Fruit fly (Drosophila melanogaster): ENCODE data around the gene Glut4EF.

The Glut4EF gene

DNA sequence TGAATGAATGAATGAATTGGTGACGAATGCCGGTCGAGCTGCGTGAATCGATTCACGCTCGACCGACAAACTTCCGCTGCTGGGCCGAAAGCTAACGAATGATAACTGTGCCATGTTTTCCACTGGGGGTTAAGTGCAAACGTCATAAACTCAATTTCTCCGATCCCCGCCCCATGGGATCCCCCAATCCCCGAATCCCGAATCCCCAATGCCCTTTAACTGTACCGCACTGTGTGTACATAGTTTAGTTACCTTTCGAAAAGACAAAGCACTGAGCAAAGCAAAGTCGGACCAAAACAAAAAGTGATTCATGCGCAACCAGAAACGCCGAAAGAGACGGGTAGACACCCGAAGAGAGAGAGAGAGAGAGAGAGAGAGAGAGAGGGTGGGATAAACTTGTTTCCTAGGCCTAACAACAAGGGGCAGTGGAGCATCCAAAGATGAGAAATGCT is 160.5 kb downstream of the Glut4EF start:
- TF ChIP-seq dsx (GFP tag; optimal IDR thresholded peaks at IDR 0.05; ENCODE audit: poor library complexity, severe bottlenecking) (peak; percentile 6), CG6276 (GFP tag; optimal IDR thresholded peaks at IDR 0.05) (peak; percentile 12), fkh (GFP tag; optimal IDR thresholded peaks at IDR 0.05) (peak; percentile 59), Eip93F (GFP tag; optimal IDR thresholded peaks at IDR 0.05) (no peak), salr (GFP tag; optimal IDR thresholded peaks at IDR 0.05) (no peak), ss (GFP tag; optimal IDR thresholded peaks at IDR 0.05) (peak in 1 of 2 experiments; percentile 38), CG10669 (GFP tag; optimal IDR thresholded peaks at IDR 0.05) (no peak), CG11902 (GFP tag; optimal IDR thresholded peaks at IDR 0.05) (no peak), pdm3 (GFP tag; optimal IDR thresholded peaks at IDR 0.05) (no peak), esn (GFP tag; optimal IDR thresholded peaks at IDR 0.05) (no peak), svp (GFP tag) (peak; percentile 67), CG6854 (GFP tag; optimal IDR thresholded peaks at IDR 0.05) (no peak), Eip78C (GFP tag) (peak; percentile 44)

dm6 chr3R:10035765-10036164 is 161.3 kb downstream of the Glut4EF start:
- TF ChIP-seq Sox102F (GFP tag; optimal IDR thresholded peaks at IDR 0.05) (no peak), Eip93F (GFP tag; optimal IDR thresholded peaks at IDR 0.05) (peak; percentile 35), fkh (GFP tag; optimal IDR thresholded peaks at IDR 0.05) (peak; percentile 14), Hr38 (GFP tag; optimal IDR thresholded peaks at IDR 0.05) (no peak), svp (GFP tag) (peak; percentile 54)

DNA sequence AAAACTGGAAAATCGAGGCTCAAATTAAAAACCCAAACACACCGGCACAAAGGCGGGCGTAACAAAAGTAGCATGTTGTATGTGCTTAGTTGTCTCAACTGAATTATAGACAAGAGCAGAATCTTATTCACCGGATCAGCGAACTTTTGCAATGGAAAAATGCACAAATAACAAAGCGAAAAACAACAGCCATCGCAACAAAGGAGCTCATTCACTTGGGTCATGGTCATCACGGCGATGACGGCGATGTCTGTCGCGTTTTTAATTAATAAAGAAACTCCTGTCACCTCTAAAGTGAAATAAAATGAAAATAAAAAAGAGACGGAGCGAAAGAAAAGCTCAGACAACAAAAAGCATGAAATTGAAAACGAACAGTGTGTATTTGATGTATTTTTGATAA is 164.7 kb downstream of the Glut4EF start:
- peak; percentile 66 for TF ChIP-seq Sox14 (GFP tag; optimal IDR thresholded peaks at IDR 0.05)
- no peak for TF ChIP-seq vri (GFP tag; optimal IDR thresholded peaks at IDR 0.05)
- no peak for TF ChIP-seq spab (GFP tag; optimal IDR thresholded peaks at IDR 0.05)
- TF ChIP-seq CG9139 (GFP tag; optimal IDR thresholded peaks at IDR 0.05): no peak
- no peak for TF ChIP-seq CG4318 (GFP tag; optimal IDR thresholded peaks at IDR 0.05)
- no peak for TF ChIP-seq CG6808 (GFP tag; optimal IDR thresholded peaks at IDR 0.05)
- no peak for TF ChIP-seq CG7368 (GFP tag; optimal IDR thresholded peaks at IDR 0.05)
- TF ChIP-seq CG16779 (tag; optimal IDR thresholded peaks at IDR 0.05): no peak
- TF ChIP-seq svp (GFP tag): peak; percentile 8
- peak; percentile 27 for TF ChIP-seq Eip93F (GFP tag; optimal IDR thresholded peaks at IDR 0.05)
- no peak for TF ChIP-seq CG6792 (GFP tag; optimal IDR thresholded peaks at IDR 0.05)

dm6 chr3R:10040505-10040904 is 166.0 kb downstream of the Glut4EF start:
- TF ChIP-seq Eip93F (GFP tag; optimal IDR thresholded peaks at IDR 0.05) (peak; percentile 60), ss (GFP tag; optimal IDR thresholded peaks at IDR 0.05) (no peak), vri (GFP tag; optimal IDR thresholded peaks at IDR 0.05) (peak; percentile 59), svp (GFP tag) (peak; percentile 97)

- TF ChIP-seq CG6163 (GFP tag; IDR thresholded peaks at IDR 0.05) (peak; percentile 11; the same call in 1 of the 3 replicates), fkh (GFP tag; optimal IDR thresholded peaks at IDR 0.05) (peak; percentile 22), CG15336 (GFP tag; IDR thresholded peaks at IDR 0.05) (no peak), CG16779 (tag; optimal IDR thresholded peaks at IDR 0.05) (no peak), Lpt (GFP tag; optimal IDR thresholded peaks at IDR 0.05) (no peak), esn (GFP tag; optimal IDR thresholded peaks at IDR 0.05) (peak; percentile 9)
These were observed 167.7 kb downstream of the Glut4EF start for dm6 chr3R:10042024-10042663.

dm6 chr3R:10042664-10043372 is 168.3 kb downstream of the Glut4EF start, which contains the start of the genes Mical and CG3909:
Gene Mical (minus strand): TSS chr3R:10042895.
Gene CG3909 (plus strand): TSS chr3R:10043270.
- TF ChIP-seq fd85E (GFP tag; optimal IDR thresholded peaks at IDR 0.05) (no peak), Met (GFP tag; optimal IDR thresholded peaks at IDR 0.05) (peak; percentile 70), svp (GFP tag) (peak; percentile 89), CG6276 (GFP tag; optimal IDR thresholded peaks at IDR 0.05) (no peak), CG11294 (GFP tag; IDR thresholded peaks at IDR 0.05) (peak; percentile 76), eg (GFP tag; IDR thresholded peaks at IDR 0.05) (peak; percentile 92), OdsH (GFP tag; optimal IDR thresholded peaks at IDR 0.05) (peak; percentile 83), Sox15 (GFP tag; optimal IDR thresholded peaks at IDR 0.05) (peak; percentile 60), CG32006 (GFP tag; optimal IDR thresholded peaks at IDR 0.05) (peak; percentile 74), Ets96B (tag; optimal IDR thresholded peaks at IDR 0.05) (peak; percentile 82), spab (GFP tag; optimal IDR thresholded peaks at IDR 0.05) (peak; percentile 25), Hr39 (GFP tag; optimal IDR thresholded peaks at IDR 0.05) (peak; percentile 69), fkh (GFP tag; optimal IDR thresholded peaks at IDR 0.05) (peak; percentile 30), CG6163 (GFP tag; IDR thresholded peaks at IDR 0.05) (peak; percentile 85), CG9139 (GFP tag; optimal IDR thresholded peaks at IDR 0.05) (peak; percentile 21), Lpt (GFP tag; optimal IDR thresholded peaks at IDR 0.05) (peak; percentile 57), CG16779 (tag; optimal IDR thresholded peaks at IDR 0.05) (peak; percentile 62), CG6854 (GFP tag; optimal IDR thresholded peaks at IDR 0.05) (no peak), acj6 (GFP tag; optimal IDR thresholded peaks at IDR 0.05) (peak; percentile 75), dac (GFP tag; optimal IDR thresholded peaks at IDR 0.05) (no peak)

All from whole organism, prepupa.